Fruit fly (Drosophila melanogaster): ENCODE data around the gene CG32762.

DNA sequence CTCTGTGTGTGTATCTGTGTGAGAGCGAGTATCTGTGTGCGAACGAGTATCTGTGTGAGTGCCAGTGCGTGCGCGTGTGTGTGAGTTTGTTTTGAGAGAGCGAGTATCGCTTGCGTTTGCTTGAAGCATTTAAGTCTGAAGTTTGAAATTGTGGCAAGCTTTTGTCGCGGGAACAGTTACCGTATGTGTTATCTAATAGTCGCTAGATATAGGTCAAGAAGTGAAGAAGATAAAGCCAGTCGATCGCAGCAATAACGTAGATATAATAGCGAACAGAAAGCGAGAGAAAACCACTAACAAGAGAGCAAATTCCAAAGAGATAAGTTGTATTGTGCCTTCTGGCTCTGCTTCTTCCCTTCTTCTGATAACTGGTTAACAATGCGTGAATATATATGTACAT, 17.2 kb upstream of the CG32762 start:
- TF ChIP-seq CTCF (optimal IDR thresholded peaks at IDR 0.05) (no peak), CG8478 (optimal IDR thresholded peaks at IDR 0.05) (no peak)
